Fruit fly (Drosophila melanogaster): ENCODE results near the gene CG3168.

CG3168 gene

DNA sequence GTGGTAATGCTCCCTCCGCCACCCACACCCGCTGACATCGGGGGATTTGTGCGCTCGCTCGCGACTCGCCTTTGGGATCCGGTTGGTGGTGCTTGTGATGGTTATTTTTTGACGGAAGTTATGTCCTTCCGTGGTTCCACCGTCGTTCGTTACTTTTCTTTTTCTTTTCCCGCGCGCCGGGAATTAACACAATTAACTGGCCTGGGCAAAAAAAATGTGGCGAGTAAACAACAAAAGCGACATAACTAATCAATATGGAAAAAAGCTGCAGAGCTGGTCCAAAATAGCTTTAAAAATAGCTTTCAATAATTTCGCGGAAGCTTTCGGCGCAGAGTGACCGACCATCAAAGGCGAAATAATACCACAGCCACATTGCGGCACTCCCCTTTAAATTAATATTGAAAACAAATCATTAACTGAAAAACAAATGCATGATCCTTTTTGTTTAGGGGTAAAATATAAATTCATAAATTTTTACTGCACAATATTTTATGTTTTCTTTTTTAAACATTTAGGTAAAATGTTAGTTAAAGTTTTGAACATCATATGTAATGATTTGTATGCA lies 41.5 kb downstream of the CG3168 start, which contains the start of gene CG14440 (continued):
- TF ChIP-seq vvl (GFP tag; IDR thresholded peaks at IDR 0.05) (0 out of 2 replicates have a peak, but pooled peaks have one; percentile 39), CG10543 (GFP tag; optimal IDR thresholded peaks at IDR 0.05) (no peak), CTCF (GFP tag; optimal IDR thresholded peaks at IDR 0.05) (peak; percentile 81), seq (GFP tag; IDR thresholded peaks at IDR 0.05) (peak; percentile 35; the same call in 1 of the 2 replicates), CG2116 (GFP tag; optimal IDR thresholded peaks at IDR 0.05) (peak; percentile 24), CG34224 (GFP tag; IDR thresholded peaks at IDR 0.05; ENCODE audit: partially characterized antibody) (peak; percentile 40), CG9932 (GFP tag; IDR thresholded peaks at IDR 0.05) (no peak), Fer1 (GFP tag; optimal IDR thresholded peaks at IDR 0.05) (peak; percentile 41), sug (tag; optimal IDR thresholded peaks at IDR 0.05) (peak; percentile 5), stwl (tag; optimal IDR thresholded peaks at IDR 0.05) (peak; percentile 28), YL-1 (GFP tag; optimal IDR thresholded peaks at IDR 0.05) (peak; percentile 54), CG34376 (GFP tag; optimal IDR thresholded peaks at IDR 0.05) (peak; percentile 33), exex (tag; optimal IDR thresholded peaks at IDR 0.05) (peak; percentile 45), Med (GFP tag) (peak; percentile 77), pb (GFP tag; optimal IDR thresholded peaks at IDR 0.05) (no peak), dysf (GFP tag; IDR thresholded peaks at IDR 0.05) (no peak), Myb (GFP tag; optimal IDR thresholded peaks at IDR 0.05) (peak; percentile 15), sd (tag; optimal IDR thresholded peaks at IDR 0.05) (peak; percentile 37), Ets97D (GFP tag; optimal IDR thresholded peaks at IDR 0.05) (peak; percentile 4), CG5180 (GFP tag; optimal IDR thresholded peaks at IDR 0.05) (no peak), sob (GFP tag; IDR thresholded peaks at IDR 0.05) (peak; percentile 18; the same call in 1 of the 2 replicates), CG9797 (GFP tag; optimal IDR thresholded peaks at IDR 0.05) (peak; percentile 35), fd64A (GFP tag; optimal IDR thresholded peaks at IDR 0.05) (no peak), ATbp (GFP tag; optimal IDR thresholded peaks at IDR 0.05) (no peak), CG2120 (GFP tag; optimal IDR thresholded peaks at IDR 0.05) (no peak), CG13296 (GFP tag; optimal IDR thresholded peaks at IDR 0.05) (peak; percentile 48), MBD-R2 (GFP tag; IDR thresholded peaks at IDR 0.05) (peak; percentile 39), gfzf (GFP tag; optimal IDR thresholded peaks at IDR 0.05) (peak; percentile 71), pzg (GFP tag; optimal IDR thresholded peaks at IDR 0.05) (peak; percentile 39), CG14014 (GFP tag; IDR thresholded peaks at IDR 0.05) (peak; percentile 33; the same call in 1 of the 2 replicates), grau (tag; optimal IDR thresholded peaks at IDR 0.05) (no peak), CG12155 (GFP tag; optimal IDR thresholded peaks at IDR 0.05) (peak; percentile 81), Hmr (GFP tag; optimal IDR thresholded peaks at IDR 0.05) (peak; percentile 18), CG14441 (GFP tag; IDR thresholded peaks at IDR 0.05) (0 out of 2 replicates have a peak, but pooled peaks have one; percentile 19), ken (GFP tag; IDR thresholded peaks at IDR 0.05) (no peak), CG15514 (GFP tag; optimal IDR thresholded peaks at IDR 0.05) (peak; percentile 37), otp (GFP tag; IDR thresholded peaks at IDR 0.05) (0 out of 3 replicates have a peak, but pooled peaks have one; percentile 43), abd-A (tag; optimal IDR thresholded peaks at IDR 0.05) (peak; percentile 36), caup (GFP tag; optimal IDR thresholded peaks at IDR 0.05; ENCODE audit: severe bottlenecking) (peak; percentile 28)

DNA sequence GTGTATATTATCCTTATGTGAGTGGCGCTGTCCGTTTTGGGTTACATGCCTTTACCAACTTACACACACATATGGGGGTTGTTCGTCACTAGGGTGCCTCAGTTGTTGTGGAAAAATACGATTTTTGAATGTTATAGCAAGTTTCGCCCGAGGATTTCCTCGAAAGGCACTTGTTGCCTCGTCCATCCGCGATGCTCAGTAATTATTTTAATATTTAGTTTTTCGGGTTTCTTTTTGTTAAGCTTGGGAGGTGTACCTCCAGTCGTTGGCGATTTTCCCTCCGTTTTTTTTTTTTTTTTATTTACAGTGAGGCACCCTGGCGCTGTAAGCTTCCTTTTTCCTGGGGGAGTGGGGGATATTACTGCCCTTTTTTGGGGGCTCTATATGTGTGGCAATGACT lies 43.3 kb downstream of the CG3168 start:
- TF ChIP-seq Gug (GFP tag; IDR thresholded peaks at IDR 0.05) (peak; percentile 24; the same call in 1 of the 4 replicates), CG12299 (tag; optimal IDR thresholded peaks at IDR 0.05) (peak; percentile 66), Deaf1 (tag; optimal IDR thresholded peaks at IDR 0.05) (peak; percentile 27), zen (tag; optimal IDR thresholded peaks at IDR 0.05) (no peak), gce (GFP tag; IDR thresholded peaks at IDR 0.05) (peak; percentile 24; the same call in 1 of the 3 replicates), CG9437 (GFP tag; optimal IDR thresholded peaks at IDR 0.05) (peak; percentile 46), CG9932 (GFP tag; IDR thresholded peaks at IDR 0.05) (peak; percentile 63), h (optimal IDR thresholded peaks at IDR 0.05) (no peak), ci (GFP tag; IDR thresholded peaks at IDR 0.05) (peak; percentile 86), CG30403 (GFP tag; optimal IDR thresholded peaks at IDR 0.05) (peak; percentile 67), CG18764 (GFP tag; optimal IDR thresholded peaks at IDR 0.05) (peak; percentile 8), CG11247 (GFP tag; IDR thresholded peaks at IDR 0.05) (peak; percentile 41; the same call in 1 of the 2 replicates), Hsf (GFP tag; optimal IDR thresholded peaks at IDR 0.05) (peak; percentile 60), nom (GFP tag; optimal IDR thresholded peaks at IDR 0.05) (peak; percentile 79)

Measured in whole organism, embryonic.